Worm (Caenorhabditis elegans): ENCODE results near the gene pho-8.

- TF ChIP-seq T22C8.4 (GFP tag; IDR thresholded peaks at IDR 0.05) (no peak), tab-1 (GFP tag; IDR thresholded peaks at IDR 0.05) (no peak), flt-1 (GFP tag; IDR thresholded peaks at IDR 0.05) (no peak), ztf-29 (GFP tag; IDR thresholded peaks at IDR 0.05) (no peak), ref-1 (GFP tag; conservative IDR thresholded peaks at IDR 0.05) (no peak), klf-2 (GFP tag; conservative IDR thresholded peaks at IDR 0.05) (no peak), ztf-23 (GFP tag; IDR thresholded peaks at IDR 0.05) (no peak)
Measured at ce11 chrV:11859082-11859858, 25.9 kb downstream of the pho-8 start.

All from whole organism, midembryonic.